Worm (Caenorhabditis elegans) whole organism, L4 larva: ENCODE results near the gene M01B2.8.
"Not testable (repeated sequence)": the region's sequence is repeated elsewhere in the genome, so short reads cannot be mapped to it uniquely, and the experiment has no call there.

Source experiments
- F44E2.7 ChIP-seq: fragments of 200-800 bp; sonication (Bioruptor generic); IDR thresholded peaks from 2 replicates; pipeline ENCODE4 v2.1.2; 2022; ENCODE audit warnings: missing genetic modification characterization, missing compliant biosample characterization
- R02D3.7 ChIP-seq: fragments of 150-350 bp; sonication (generic microtip); optimal IDR thresholded peaks from 3 replicates; lab custom pipeline; 2014; ENCODE audit warnings: missing biosample characterization, missing genetic modification characterization
- T20F7.1 ChIP-seq: fragments of 200-800 bp; sonication (Bioruptor generic); optimal IDR thresholded peaks from 2 replicates; lab custom pipeline; 2018; ENCODE audit warnings: mild to moderate bottlenecking, missing genetic modification characterization, missing compliant biosample characterization
- Y48G9A.11 ChIP-seq: fragments of 200-800 bp; sonication (Bioruptor generic); IDR thresholded peaks from 2 replicates; pipeline ENCODE4 v1.3.6; 2022; ENCODE audit warnings: missing genetic modification reagents, missing genetic modification characterization, missing compliant biosample characterization
- aly-2 ChIP-seq: sonication (generic microtip); optimal IDR thresholded peaks from 2 replicates; lab custom pipeline; 2018; ENCODE audit warnings: missing biosample characterization, missing genetic modification characterization
- ama-1 ChIP-seq: fragments of 150-350 bp; optimal IDR thresholded peaks from 2 replicates; lab custom pipeline; 2014; ENCODE audit warnings: inconsistent platforms, mixed read lengths
- ceh-20 ChIP-seq: fragments of 200-800 bp; sonication (Bioruptor generic); IDR thresholded peaks from 2 replicates; pipeline ENCODE4 v1.3.6; 2022; ENCODE audit warnings: missing genetic modification reagents, missing genetic modification characterization, missing compliant biosample characterization
- ctbp-1 ChIP-seq: fragments of 200-800 bp; sonication (Bioruptor generic); IDR thresholded peaks from 2 replicates; pipeline ENCODE4 v1.3.6; 2022; ENCODE audit warnings: missing genetic modification reagents, missing genetic modification characterization, missing compliant biosample characterization
- daf-12 ChIP-seq: fragments of 150-350 bp; optimal IDR thresholded peaks from 2 replicates; lab custom pipeline; 2014; ENCODE audit warnings: missing biosample characterization, missing genetic modification reagents, missing genetic modification characterization
- daf-16 ChIP-seq, 3 experiments: sonication (generic microtip); optimal IDR thresholded peaks; 2 replicates each; lab custom pipeline; 2016 to 2017; ENCODE audit warnings: missing genetic modification characterization in 3 of 3, missing genetic modification reagents in 3 of 3, mild to moderate bottlenecking in 2 of 3, missing compliant biosample characterization in 2 of 3, missing biosample characterization in 1 of 3, moderate library complexity in 1 of 3
- dmd-9 ChIP-seq: fragments of 200-800 bp; sonication (Bioruptor generic); IDR thresholded peaks from 2 replicates; pipeline ENCODE4 v1.3.6; 2022; ENCODE audit warnings: missing genetic modification reagents, missing genetic modification characterization, missing compliant biosample characterization
- dpl-1 ChIP-seq: fragments of 150-350 bp; optimal IDR thresholded peaks from 2 replicates; lab custom pipeline; 2014; ENCODE audit warnings: missing biosample characterization, missing genetic modification reagents, missing genetic modification characterization
- egl-27 ChIP-seq: sonication (generic microtip); optimal IDR thresholded peaks from 3 replicates; lab custom pipeline; 2017; ENCODE audit warnings: missing biosample characterization, missing genetic modification reagents, missing genetic modification characterization
- fos-1 ChIP-seq: fragments of 150-350 bp; optimal IDR thresholded peaks from 2 replicates; lab custom pipeline; 2014; ENCODE audit warnings: missing biosample characterization, missing genetic modification characterization
- lin-1 ChIP-seq: fragments of 200-800 bp; sonication (Bioruptor generic); IDR thresholded peaks from 2 replicates; pipeline ENCODE4 v1.3.6; 2022; ENCODE audit warnings: missing genetic modification reagents, missing genetic modification characterization, missing compliant biosample characterization
- lin-15B ChIP-seq: fragments of 150-350 bp; sonication (generic microtip); optimal IDR thresholded peaks from 3 replicates; lab custom pipeline; 2014; ENCODE audit warnings: missing biosample characterization, missing genetic modification characterization
- lin-38 ChIP-seq: fragments of 200-800 bp; sonication (Bioruptor generic); IDR thresholded peaks from 2 replicates; pipeline ENCODE4 v1.3.6; 2022; ENCODE audit warnings: missing genetic modification reagents, missing genetic modification characterization, missing compliant biosample characterization
- lin-39 ChIP-seq: fragments of 150-350 bp; optimal IDR thresholded peaks from 2 replicates; lab custom pipeline; 2014; ENCODE audit warnings: missing biosample characterization, missing genetic modification reagents, missing genetic modification characterization
- lir-3 ChIP-seq: sonication (generic microtip); optimal IDR thresholded peaks from 2 replicates; lab custom pipeline; 2016; ENCODE audit warnings: mild to moderate bottlenecking, missing genetic modification characterization, missing compliant biosample characterization
- mdl-1 ChIP-seq, 2 experiments: fragments of 150-350 bp in 1 of 2; sonication (generic microtip) in 1 of 2; optimal IDR thresholded peaks; 2 replicates each; lab custom pipeline; 2014 to 2017; ENCODE audit warnings: missing biosample characterization in 2 of 2, missing genetic modification characterization in 2 of 2
- mdt-29 ChIP-seq: fragments of 200-800 bp; sonication (Bioruptor generic); IDR thresholded peaks from 2 replicates; pipeline ENCODE4 v1.3.6; 2022; ENCODE audit warnings: missing genetic modification reagents, missing genetic modification characterization, missing compliant biosample characterization
- mes-2 ChIP-seq: sonication (generic microtip); optimal IDR thresholded peaks from 2 replicates; lab custom pipeline; 2016; ENCODE audit warnings: missing genotype, mild to moderate bottlenecking, missing genetic modification characterization, missing compliant biosample characterization; ENCODE audit not compliant: poor library complexity, severe bottlenecking
- mxl-2 ChIP-seq: fragments of 200-800 bp; sonication (Bioruptor generic); conservative IDR thresholded peaks from 2 replicates; pipeline ENCODE4 v1.3.6; 2022; ENCODE audit warnings: missing genetic modification reagents, missing genetic modification characterization, missing compliant biosample characterization
- nhr-10 ChIP-seq: fragments of 150-350 bp; optimal IDR thresholded peaks from 2 replicates; lab custom pipeline; 2014; ENCODE audit warnings: missing biosample characterization, missing genetic modification characterization
- nhr-11 ChIP-seq: fragments of 150-350 bp; optimal IDR thresholded peaks from 2 replicates; lab custom pipeline; 2014; ENCODE audit warnings: missing biosample characterization, missing genetic modification characterization
- nhr-237 ChIP-seq: sonication (generic microtip); optimal IDR thresholded peaks from 2 replicates; lab custom pipeline; 2017; ENCODE audit warnings: missing biosample characterization, missing genetic modification characterization
- nhr-48 ChIP-seq: sonication (generic microtip); optimal IDR thresholded peaks from 2 replicates; lab custom pipeline; 2016; ENCODE audit warnings: mild to moderate bottlenecking, missing genetic modification characterization, missing compliant biosample characterization
- nhr-76 ChIP-seq: fragments of 150-350 bp; optimal IDR thresholded peaks from 2 replicates; lab custom pipeline; 2014; ENCODE audit warnings: missing biosample characterization, missing genetic modification characterization
- rbr-2 ChIP-seq: sonication (generic microtip); optimal IDR thresholded peaks from 2 replicates; lab custom pipeline; 2016; ENCODE audit warnings: missing genotype, missing genetic modification characterization, missing compliant biosample characterization
- skn-1 ChIP-seq: fragments of 150-350 bp; optimal IDR thresholded peaks from 2 replicates; lab custom pipeline; 2014; ENCODE audit warnings: missing biosample characterization, missing genetic modification characterization
- snpc-1.2 ChIP-seq: fragments of 200-800 bp; sonication (Bioruptor generic); IDR thresholded peaks from 2 replicates; pipeline ENCODE4 v1.3.6; 2022; ENCODE audit warnings: missing genetic modification reagents, missing genetic modification characterization, missing compliant biosample characterization
- spr-1 ChIP-seq: sonication (generic microtip); optimal IDR thresholded peaks from 2 replicates; lab custom pipeline; 2016; ENCODE audit warnings: mild to moderate bottlenecking, missing genetic modification characterization, missing compliant biosample characterization
- spr-3 ChIP-seq: fragments of 200-800 bp; sonication (Bioruptor generic); optimal IDR thresholded peaks from 2 replicates; lab custom pipeline; 2018; ENCODE audit warnings: mild to moderate bottlenecking, missing genetic modification characterization, missing compliant biosample characterization
- tag-97 ChIP-seq: fragments of 200-800 bp; sonication (Bioruptor generic); IDR thresholded peaks from 2 replicates; pipeline ENCODE4 v1.3.6; 2022; ENCODE audit warnings: missing genetic modification characterization, missing compliant biosample characterization
- unc-62 ChIP-seq, 3 experiments: fragments of 150-350 bp in 1 of 3; sonication (generic microtip); optimal IDR thresholded peaks in 2 of 3; peaks in 1 of 3; 1 replicate in 1 of 3; 2 replicates in 2 of 3; lab custom pipeline; 2014 to 2017; ENCODE audit warnings: missing biosample characterization in 3 of 3, missing genetic modification characterization in 3 of 3, missing genetic modification reagents in 3 of 3, missing genotype in 1 of 3
- vab-7 ChIP-seq: fragments of 200-800 bp; sonication (Bioruptor generic); IDR thresholded peaks from 2 replicates; pipeline ENCODE4 v1.3.6; 2022; ENCODE audit warnings: missing genetic modification reagents, missing genetic modification characterization, missing compliant biosample characterization
- zag-1 ChIP-seq: fragments of 150-350 bp; optimal IDR thresholded peaks from 2 replicates; lab custom pipeline; 2014; ENCODE audit warnings: missing biosample characterization, missing genetic modification characterization

Gene M01B2.8

ce11 chrV:15262336-15262735 lies 2.3 kb downstream of the M01B2.8 start, which contains the start of gene M01B2.10:
Gene M01B2.10, minus strand, starts transcription at chrV:15262436.
- TF ChIP-seq ama-1 (lab: Kevin White, UChicago); daf-12 (tag; lab: Kevin White, UChicago); mdt-29 (GFP tag; lab: Robert Waterston, UW): not testable (repeated sequence)

ce11 chrV:15264131-15264530 lies 4.1 kb downstream of the M01B2.8 start, which contains the start of gene M01B2.12:
Gene M01B2.12, minus strand, starts transcription at chrV:15264231.
- TF ChIP-seq mes-2 (tag; lab: Kevin White, UChicago) (no peak), nhr-237 (tag; lab: Kevin White, UChicago) (no peak), lir-3 (no peak), nhr-76 (tag; lab: Kevin White, UChicago) (no peak), nhr-11 (tag; lab: Kevin White, UChicago) (no peak), ceh-20 (GFP tag; lab: Robert Waterston, UW) (no peak), nhr-48 (tag; lab: Kevin White, UChicago) (no peak), unc-62 (GFP tag; optimal IDR thresholded peaks at IDR 0.05 in 1 of 2; lab: Kevin White, UChicago) (no peak), unc-62 (tag; optimal IDR thresholded peaks at IDR 0.05; lab: Kevin White, UChicago) (no peak), tag-97 (GFP tag; lab: Robert Waterston, UW) (no peak), spr-1 (tag; lab: Kevin White, UChicago) (no peak), lin-15B (tag; lab: Kevin White, UChicago) (no peak), ama-1 (lab: Kevin White, UChicago) (no peak), dmd-9 (GFP tag; lab: Robert Waterston, UW) (no peak), daf-16 (GFP tag; optimal IDR thresholded peaks at IDR 0.05; lab: Kevin White, UChicago) (no peak), daf-16 (tag; optimal IDR thresholded peaks at IDR 0.05; lab: Kevin White, UChicago) (no peak), fos-1 (tag; lab: Kevin White, UChicago) (no peak), ctbp-1 (no peak), lin-1 (no peak)

DNA sequence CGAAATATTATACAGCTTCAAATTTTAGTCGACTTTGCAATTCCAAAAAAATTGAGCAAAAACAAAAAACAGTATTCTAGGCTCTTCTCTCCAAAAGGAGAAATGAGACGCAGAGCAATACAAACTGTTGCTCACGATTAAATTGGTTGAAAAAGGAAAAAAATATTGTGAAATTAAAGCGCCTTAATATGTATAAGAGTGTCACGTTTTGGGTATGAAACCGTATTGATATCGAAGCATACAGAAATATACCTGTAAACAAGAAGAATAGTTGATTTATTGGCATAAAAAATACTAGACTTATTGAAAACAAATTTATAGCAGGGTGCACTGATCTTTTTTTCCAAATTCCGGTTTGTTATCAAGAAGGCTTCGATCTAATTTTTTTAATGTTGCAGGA lies 5.8 kb downstream of the M01B2.8 start, which contains the start of gene M01B2.13:
Gene M01B2.13 (minus strand): TSS at position 101 of the 400 bp plus-strand sequence.
- no peak for TF ChIP-seq Y48G9A.11 (GFP tag; lab: Robert Waterston, UW)
- no peak for TF ChIP-seq lin-39 (tag; lab: Kevin White, UChicago)
- no peak for TF ChIP-seq aly-2 (tag; lab: Kevin White, UChicago)
- TF ChIP-seq nhr-10 (tag; lab: Kevin White, UChicago), result no peak
- TF ChIP-seq egl-27 (tag; lab: Kevin White, UChicago), result no peak
- no peak for TF ChIP-seq rbr-2
- no peak for TF ChIP-seq F44E2.7
- no peak for TF ChIP-seq vab-7
- TF ChIP-seq mxl-2 (GFP tag; lab: Robert Waterston, UW), result no peak
- no peak for TF ChIP-seq R02D3.7 (tag; lab: Kevin White, UChicago)
- no peak for TF ChIP-seq spr-3 (GFP tag; lab: Kevin White, UChicago)
- no peak for TF ChIP-seq nhr-48 (tag; lab: Kevin White, UChicago)
- TF ChIP-seq mdl-1 (tag; optimal IDR thresholded peaks at IDR 0.05; lab: Kevin White, UChicago), result no peak
- no peak for TF ChIP-seq snpc-1.2
- TF ChIP-seq zag-1 (tag; lab: Kevin White, UChicago), result no peak
- no peak for TF ChIP-seq skn-1 (tag; lab: Kevin White, UChicago)
- no peak for TF ChIP-seq lin-38 (GFP tag; lab: Robert Waterston, UW)
- TF ChIP-seq fos-1 (tag; lab: Kevin White, UChicago), result no peak
- no peak for TF ChIP-seq T20F7.1 (GFP tag; lab: Kevin White, UChicago)
- TF ChIP-seq dpl-1 (GFP tag; lab: Kevin White, UChicago), result no peak
